Worm (Caenorhabditis elegans) whole organism, mixed stage, embryonic: ENCODE data around the gene srw-17.

Experiments used
- M03D4.4 ChIP-seq: sonication (generic microtip); optimal IDR thresholded peaks from 2 replicates; lab custom pipeline; 2017; ENCODE audit warnings: mild to moderate bottlenecking, missing genetic modification characterization, missing compliant biosample characterization
- bed-3 ChIP-seq: fragments of 200-800 bp; sonication (Bioruptor generic); optimal IDR thresholded peaks from 3 replicates; lab custom pipeline; 2018; ENCODE audit warnings: mild to moderate bottlenecking, missing genetic modification characterization, moderate library complexity, missing compliant biosample characterization
- blmp-1 ChIP-seq: fragments of 150-350 bp; optimal IDR thresholded peaks from 2 replicates; lab custom pipeline; 2014; ENCODE audit warnings: missing biosample characterization, missing genetic modification characterization
- ceh-39 ChIP-seq: fragments of 150-350 bp; optimal IDR thresholded peaks from 2 replicates; lab custom pipeline; 2014; ENCODE audit warnings: missing biosample characterization, missing genetic modification characterization
- ceh-43 ChIP-seq: fragments of 200-800 bp; sonication (Bioruptor generic); optimal IDR thresholded peaks from 2 replicates; lab custom pipeline; 2018; ENCODE audit warnings: mild to moderate bottlenecking, missing genetic modification characterization, moderate library complexity, missing compliant biosample characterization
- ceh-83 ChIP-seq: fragments of 200-800 bp; sonication (Bioruptor generic); optimal IDR thresholded peaks from 2 replicates; lab custom pipeline; 2018; ENCODE audit warnings: mild to moderate bottlenecking, missing genetic modification characterization, missing compliant biosample characterization
- ces-1 ChIP-seq: fragments of 150-350 bp; optimal IDR thresholded peaks from 2 replicates; lab custom pipeline; 2014; ENCODE audit warnings: missing biosample characterization, missing genetic modification reagents, missing genetic modification characterization
- drap-1 ChIP-seq: fragments of 200-800 bp; sonication (Bioruptor generic); optimal IDR thresholded peaks from 3 replicates; lab custom pipeline; 2018; ENCODE audit warnings: mild to moderate bottlenecking, missing genetic modification characterization, missing compliant biosample characterization
- elt-3 ChIP-seq: fragments of 150-350 bp; optimal IDR thresholded peaks from 2 replicates; lab custom pipeline; 2014; ENCODE audit warnings: missing biosample characterization, missing genetic modification characterization
- flh-1 ChIP-seq: fragments of 200-800 bp; sonication (Bioruptor generic); optimal IDR thresholded peaks from 2 replicates; lab custom pipeline; 2018; ENCODE audit warnings: mild to moderate bottlenecking, missing genetic modification characterization, moderate library complexity, missing compliant biosample characterization
- ham-2 ChIP-seq: fragments of 200-800 bp; sonication (Bioruptor generic); optimal IDR thresholded peaks from 2 replicates; lab custom pipeline; 2018; ENCODE audit warnings: mild to moderate bottlenecking, missing genetic modification characterization, missing compliant biosample characterization
- hlh-1 ChIP-seq: fragments of 150-350 bp; optimal IDR thresholded peaks from 2 replicates; lab custom pipeline; 2014; ENCODE audit warnings: missing biosample characterization, missing genetic modification reagents, missing genetic modification characterization
- lin-13 ChIP-seq: fragments of 150-350 bp; optimal IDR thresholded peaks from 2 replicates; lab custom pipeline; 2014; ENCODE audit warnings: missing biosample characterization, missing genetic modification characterization
- lin-32 ChIP-seq: fragments of 200-800 bp; sonication (Bioruptor generic); optimal IDR thresholded peaks from 2 replicates; lab custom pipeline; 2018; ENCODE audit warnings: mild to moderate bottlenecking, missing genetic modification characterization, missing compliant biosample characterization
- lsy-2 ChIP-seq: fragments of 150-350 bp; optimal IDR thresholded peaks from 2 replicates; lab custom pipeline; 2014; ENCODE audit warnings: missing biosample characterization, missing genetic modification characterization
- mep-1 ChIP-seq: fragments of 150-350 bp; optimal IDR thresholded peaks from 2 replicates; lab custom pipeline; 2017; ENCODE audit warnings: missing biosample characterization, missing genetic modification reagents, missing genetic modification characterization, inconsistent platforms
- mls-2 ChIP-seq: sonication (generic microtip); optimal IDR thresholded peaks from 2 replicates; lab custom pipeline; 2016; ENCODE audit warnings: mild to moderate bottlenecking, missing genetic modification characterization, moderate library complexity, missing compliant biosample characterization
- nhr-12 ChIP-seq: fragments of 150-350 bp; optimal IDR thresholded peaks from 2 replicates; lab custom pipeline; 2014; ENCODE audit warnings: missing biosample characterization, missing genetic modification characterization
- nhr-76 ChIP-seq: sonication (generic microtip); optimal IDR thresholded peaks from 2 replicates; lab custom pipeline; 2017; ENCODE audit warnings: missing biosample characterization, missing genetic modification characterization
- pha-4 ChIP-seq: fragments of 150-350 bp; optimal IDR thresholded peaks from 2 replicates; lab custom pipeline; 2018; ENCODE audit warnings: missing biosample characterization, missing genetic modification reagents, missing genetic modification characterization
- sem-2 ChIP-seq: fragments of 200-800 bp; sonication (Bioruptor generic); optimal IDR thresholded peaks from 2 replicates; lab custom pipeline; 2018; ENCODE audit warnings: mild to moderate bottlenecking, missing genetic modification characterization, missing compliant biosample characterization
- sptf-1 ChIP-seq: sonication (generic microtip); optimal IDR thresholded peaks from 2 replicates; lab custom pipeline; 2017; ENCODE audit warnings: mild to moderate bottlenecking, missing genetic modification characterization, moderate library complexity, missing compliant biosample characterization
- tbx-8 ChIP-seq: fragments of 200-800 bp; sonication (Bioruptor generic); optimal IDR thresholded peaks from 2 replicates; lab custom pipeline; 2018; ENCODE audit warnings: mild to moderate bottlenecking, missing genetic modification characterization, moderate library complexity, missing compliant biosample characterization
- unc-120 ChIP-seq: sonication (generic microtip); optimal IDR thresholded peaks from 2 replicates; lab custom pipeline; 2017; ENCODE audit warnings: missing genetic modification characterization, missing compliant biosample characterization; ENCODE audit not compliant: poor library complexity, severe bottlenecking
- unc-39 ChIP-seq: fragments of 150-350 bp; optimal IDR thresholded peaks from 2 replicates; lab custom pipeline; 2014; ENCODE audit warnings: missing biosample characterization, missing genetic modification characterization
- unc-62 ChIP-seq: fragments of 150-350 bp; optimal IDR thresholded peaks from 2 replicates; lab custom pipeline; 2014; ENCODE audit warnings: missing biosample characterization, missing genetic modification reagents, missing genetic modification characterization
- zip-8 ChIP-seq: fragments of 150-350 bp; optimal IDR thresholded peaks from 2 replicates; lab custom pipeline; 2014; ENCODE audit warnings: missing biosample characterization, missing genetic modification characterization

srw-17 gene

DNA sequence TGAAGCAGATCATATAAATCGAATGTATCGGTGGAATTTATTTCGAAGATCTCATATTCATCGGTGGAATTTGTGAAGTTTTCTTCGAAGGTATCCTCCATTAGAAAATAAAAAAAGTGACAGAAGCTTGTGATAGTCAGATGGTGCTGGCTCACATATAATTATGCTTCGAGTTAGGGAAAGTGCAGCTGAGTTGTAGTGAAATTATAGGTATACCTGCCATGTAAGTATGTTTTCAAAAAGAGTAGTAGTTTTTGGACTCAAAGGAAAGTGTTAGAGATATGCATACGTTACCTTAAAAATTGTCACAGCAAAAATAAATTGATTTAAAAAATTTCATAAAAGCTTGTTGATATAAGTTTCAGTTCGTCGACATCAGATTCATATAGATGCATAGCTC lies 36.6 kb downstream of the srw-17 start, which contains the start of gene srw-11:
TSS of gene srw-11 (minus strand) at position 101 of the 400 bp plus-strand sequence.
- TF ChIP-seq flh-1 (GFP tag; lab: Kevin White, UChicago), result no peak

DNA sequence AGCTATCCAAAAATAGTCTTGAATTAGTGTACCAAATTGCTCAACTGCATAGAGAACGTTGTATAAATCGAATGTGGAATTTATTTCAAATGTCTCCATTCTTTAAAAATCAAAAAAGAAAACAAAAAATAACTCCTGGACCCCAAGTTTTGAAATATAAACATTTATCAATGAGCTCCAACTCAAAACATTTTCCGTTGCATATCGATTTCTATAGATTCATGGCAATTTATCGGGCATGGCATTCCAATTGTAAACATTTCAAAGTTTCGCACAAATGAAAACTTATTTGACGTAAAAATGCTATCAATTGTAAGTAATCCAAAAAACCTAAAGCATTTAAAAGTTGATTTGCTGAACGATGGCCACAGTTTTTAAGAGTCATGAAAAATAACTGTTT lies 38.3 kb downstream of the srw-17 start, which contains the start of gene srw-12:
TSS of gene srw-12 (minus strand) at position 101 of the 400 bp plus-strand sequence.
- no peak for TF ChIP-seq sem-2 (GFP tag; lab: Kevin White, UChicago)
- no peak for TF ChIP-seq elt-3
- no peak for TF ChIP-seq lin-32 (GFP tag; lab: Kevin White, UChicago)
- no peak for TF ChIP-seq unc-62 (GFP tag; lab: Kevin White, UChicago)
- no peak for TF ChIP-seq hlh-1
- no peak for TF ChIP-seq drap-1 (GFP tag; lab: Kevin White, UChicago)
- TF ChIP-seq mep-1, result no peak
- no peak for TF ChIP-seq mls-2

DNA sequence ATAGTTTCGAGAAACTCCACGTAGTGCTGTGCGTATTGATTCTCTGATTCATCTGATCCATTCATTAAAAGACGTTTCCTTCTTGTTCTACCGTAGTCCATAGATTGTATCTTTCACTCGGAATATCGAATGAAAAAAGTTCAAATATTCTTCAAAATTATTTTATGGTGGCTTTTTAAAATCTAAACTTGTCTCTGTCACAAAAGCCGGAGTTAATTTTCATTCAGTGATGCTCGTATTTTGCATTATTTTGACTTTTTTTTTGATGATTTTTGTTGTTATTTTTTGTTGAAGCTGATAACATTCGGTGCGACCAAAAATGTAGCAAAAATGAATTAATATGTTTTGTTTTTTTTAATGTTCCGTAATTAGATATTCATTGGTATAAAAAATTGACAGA lies 41.2 kb downstream of the srw-17 start, which contains the start of gene nhr-164:
TSS of gene nhr-164 (minus strand) at position 101 of the 400 bp plus-strand sequence.
- no peak for TF ChIP-seq unc-39 (tag; lab: Kevin White, UChicago)

- TF ChIP-seq unc-120 (tag; lab: Kevin White, UChicago), result no peak
- no peak for TF ChIP-seq bed-3 (GFP tag; lab: Kevin White, UChicago)
- TF ChIP-seq nhr-76 (tag; lab: Kevin White, UChicago), result no peak
- TF ChIP-seq flh-1 (GFP tag; lab: Kevin White, UChicago), result no peak
- no peak for TF ChIP-seq nhr-12
- no peak for TF ChIP-seq zip-8 (tag; lab: Kevin White, UChicago)
- TF ChIP-seq tbx-8 (GFP tag; lab: Kevin White, UChicago), result no peak
- TF ChIP-seq ces-1 (GFP tag; lab: Kevin White, UChicago), result no peak
- TF ChIP-seq ham-2, result no peak
- TF ChIP-seq pha-4, result no peak
- TF ChIP-seq ceh-43 (GFP tag; lab: Kevin White, UChicago), result no peak
- no peak for TF ChIP-seq hlh-1
- no peak for TF ChIP-seq unc-39 (tag; lab: Kevin White, UChicago)
These were observed 44.6 kb downstream of the srw-17 start, which contains the start of gene srw-13 for ce11 chrV:15232200-15232599. Gene srw-13, plus strand, starts transcription at chrV:15232500.

ce11 chrV:15230243-15230642 lies 46.6 kb downstream of the srw-17 start, which contains the start of gene srw-15:
Gene srw-15, plus strand, starts transcription at chrV:15230543.
- no peak for TF ChIP-seq ceh-39

- TF ChIP-seq sptf-1 (tag; lab: Kevin White, UChicago), result no peak
- TF ChIP-seq mep-1, result no peak
- TF ChIP-seq blmp-1 (tag; lab: Kevin White, UChicago), result no peak
These were observed 50.6 kb downstream of the srw-17 start for ce11 chrV:15226206-15226605.

ce11 chrV:15225650-15226049 lies 51.2 kb downstream of the srw-17 start, which contains the start of gene srw-14:
Gene srw-14, plus strand, starts transcription at chrV:15225950.
- no peak for TF ChIP-seq hlh-1
- no peak for TF ChIP-seq ceh-43 (GFP tag; lab: Kevin White, UChicago)
- TF ChIP-seq lsy-2, result no peak
- TF ChIP-seq nhr-76 (tag; lab: Kevin White, UChicago), result no peak
- TF ChIP-seq lin-13 (tag; lab: Kevin White, UChicago), result no peak
- no peak for TF ChIP-seq M03D4.4 (tag; lab: Kevin White, UChicago)
- TF ChIP-seq nhr-12, result no peak
- no peak for TF ChIP-seq elt-3
- TF ChIP-seq flh-1 (GFP tag; lab: Kevin White, UChicago), result no peak
- no peak for TF ChIP-seq ceh-83 (GFP tag; lab: Kevin White, UChicago)
- TF ChIP-seq mls-2, result no peak
